Fruit fly (Drosophila melanogaster): ENCODE measurements around the gene Rev1.

The Rev1 gene

DNA sequence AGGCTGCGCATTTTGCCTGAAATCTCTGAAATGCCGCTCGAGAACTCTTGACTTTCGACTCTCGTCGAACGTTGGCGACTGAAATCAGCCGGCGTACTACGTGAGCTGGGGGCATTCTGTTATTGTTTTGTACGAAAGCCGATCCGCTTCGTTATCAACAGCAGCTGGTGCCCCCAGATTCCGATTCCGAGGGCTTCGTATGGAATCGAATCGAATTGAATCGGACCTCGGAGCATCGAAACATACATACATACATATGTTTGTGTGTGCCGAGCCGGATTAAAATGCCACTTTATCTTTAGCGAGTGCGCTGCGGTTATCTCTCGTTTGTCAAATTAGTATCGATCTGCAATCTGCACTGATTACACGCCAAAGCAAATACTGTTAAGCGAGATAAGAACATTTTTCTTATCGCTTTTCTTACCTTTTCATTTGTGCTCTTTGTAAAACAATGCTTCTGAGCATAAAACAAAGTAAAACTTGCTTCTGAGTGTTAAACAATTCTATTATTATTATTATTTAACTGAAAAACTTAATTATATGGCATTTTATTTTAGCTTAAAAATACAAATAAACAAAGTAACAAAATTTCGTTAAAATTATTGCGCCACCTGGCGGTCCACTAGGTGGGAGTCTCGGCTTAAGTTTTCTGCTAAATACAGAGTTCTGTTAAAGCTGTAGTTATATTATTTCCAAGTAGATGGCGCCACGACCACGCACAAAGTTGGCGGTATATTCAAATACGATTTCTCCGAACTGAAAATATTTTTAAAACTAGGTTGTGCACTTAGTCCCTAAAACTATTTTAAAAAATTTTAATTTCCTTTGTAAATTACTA is 47.5 kb upstream of the Rev1 start, which contains the start of gene Reg-2 (continued):
- peak; percentile 45; the same call in 1 of the 2 replicates for TF ChIP-seq CG42726 (GFP tag; IDR thresholded peaks at IDR 0.05; ENCODE audit: partially characterized antibody)
- no peak for TF ChIP-seq otp (GFP tag; IDR thresholded peaks at IDR 0.05)
- TF ChIP-seq Myb (GFP tag; optimal IDR thresholded peaks at IDR 0.05): peak; percentile 25
- TF ChIP-seq CG2116 (GFP tag; optimal IDR thresholded peaks at IDR 0.05): peak; percentile 19
- TF ChIP-seq CG10147 (GFP tag; optimal IDR thresholded peaks at IDR 0.05): no peak
- TF ChIP-seq salm (tag; optimal IDR thresholded peaks at IDR 0.05): peak; percentile 22
- no peak for TF ChIP-seq CG11093 (GFP tag; IDR thresholded peaks at IDR 0.05)
- TF ChIP-seq Xbp1 (GFP tag; optimal IDR thresholded peaks at IDR 0.05): peak; percentile 33
- TF ChIP-seq sna (GFP tag; IDR thresholded peaks at IDR 0.05; ENCODE audit: partially characterized antibody): no peak
- TF ChIP-seq E2f2 (GFP tag; IDR thresholded peaks at IDR 0.05): peak; percentile 96
- no peak for TF ChIP-seq CG14860 (GFP tag; IDR thresholded peaks at IDR 0.05; ENCODE audit: partially characterized antibody)
- TF ChIP-seq z (GFP tag; IDR thresholded peaks at IDR 0.05): no peak
- TF ChIP-seq Hr51 (GFP tag; optimal IDR thresholded peaks at IDR 0.05): no peak
- no peak for TF ChIP-seq Hand (GFP tag; optimal IDR thresholded peaks at IDR 0.05)
- peak; percentile 45 for TF ChIP-seq CG12659 (GFP tag; optimal IDR thresholded peaks at IDR 0.05)
- no peak for TF ChIP-seq nerfin-2 (GFP tag; IDR thresholded peaks at IDR 0.05; ENCODE audit: partially characterized antibody)
- no peak for TF ChIP-seq CG13287 (GFP tag; IDR thresholded peaks at IDR 0.05; ENCODE audit: partially characterized antibody)
- TF ChIP-seq twi (tag; optimal IDR thresholded peaks at IDR 0.05): no peak
- TF ChIP-seq CG33213 (GFP tag; optimal IDR thresholded peaks at IDR 0.05): peak; percentile 42
- no peak for TF ChIP-seq CG6683 (GFP tag; optimal IDR thresholded peaks at IDR 0.05)
- TF ChIP-seq CG17359 (tag; optimal IDR thresholded peaks at IDR 0.05): peak; percentile 18
- TF ChIP-seq Ets65A (GFP tag): peak; percentile 29
- TF ChIP-seq cg (GFP tag; optimal IDR thresholded peaks at IDR 0.05): peak; percentile 18
- TF ChIP-seq CG10543 (GFP tag; optimal IDR thresholded peaks at IDR 0.05): peak; percentile 90
- no peak for TF ChIP-seq Mad (GFP tag; optimal IDR thresholded peaks at IDR 0.05)
- TF ChIP-seq CG2202 (tag; optimal IDR thresholded peaks at IDR 0.05): no peak
- peak; percentile 98 for TF ChIP-seq exex (tag; optimal IDR thresholded peaks at IDR 0.05)
- no peak for TF ChIP-seq CG5180 (GFP tag; optimal IDR thresholded peaks at IDR 0.05)
- no peak for TF ChIP-seq CG4854 (GFP tag; optimal IDR thresholded peaks at IDR 0.05)
- TF ChIP-seq crp (GFP tag; optimal IDR thresholded peaks at IDR 0.05): no peak
- TF ChIP-seq Blimp-1 (GFP tag; optimal IDR thresholded peaks at IDR 0.05): no peak
- TF ChIP-seq CG2120 (GFP tag; optimal IDR thresholded peaks at IDR 0.05): peak; percentile 12
- 0 out of 2 replicates have a peak, but pooled peaks have one; percentile 5 for TF ChIP-seq CG11247 (GFP tag; IDR thresholded peaks at IDR 0.05)
- TF ChIP-seq CG4820 (GFP tag; optimal IDR thresholded peaks at IDR 0.05): no peak
- no peak for TF ChIP-seq CG9215 (GFP tag; IDR thresholded peaks at IDR 0.05)
- TF ChIP-seq Kr (GFP tag; optimal IDR thresholded peaks at IDR 0.05): no peak
- TF ChIP-seq CG34224 (GFP tag; IDR thresholded peaks at IDR 0.05; ENCODE audit: partially characterized antibody): no peak
- TF ChIP-seq CG8478 (optimal IDR thresholded peaks at IDR 0.05): no peak
- no peak for TF ChIP-seq CG9876 (GFP tag; optimal IDR thresholded peaks at IDR 0.05)
- no peak for TF ChIP-seq cato (GFP tag; optimal IDR thresholded peaks at IDR 0.05; ENCODE audit: borderline replicate concordance)
- TF ChIP-seq CG15011 (GFP tag; optimal IDR thresholded peaks at IDR 0.05): no peak
- TF ChIP-seq Aef1 (GFP tag; IDR thresholded peaks at IDR 0.05): no peak
- TF ChIP-seq HHEX (GFP tag; optimal IDR thresholded peaks at IDR 0.05): no peak
- peak; percentile 3 for TF ChIP-seq PHDP (tag; optimal IDR thresholded peaks at IDR 0.05)
- TF ChIP-seq Hsf (GFP tag; optimal IDR thresholded peaks at IDR 0.05): no peak
- no peak for TF ChIP-seq CG17568 (GFP tag; optimal IDR thresholded peaks at IDR 0.05)
- TF ChIP-seq Hr3 (GFP tag; optimal IDR thresholded peaks at IDR 0.05): peak; percentile 33
